Worm (Caenorhabditis elegans): Measurements from ENCODE around the gene nep-23.

Gene nep-23

DNA sequence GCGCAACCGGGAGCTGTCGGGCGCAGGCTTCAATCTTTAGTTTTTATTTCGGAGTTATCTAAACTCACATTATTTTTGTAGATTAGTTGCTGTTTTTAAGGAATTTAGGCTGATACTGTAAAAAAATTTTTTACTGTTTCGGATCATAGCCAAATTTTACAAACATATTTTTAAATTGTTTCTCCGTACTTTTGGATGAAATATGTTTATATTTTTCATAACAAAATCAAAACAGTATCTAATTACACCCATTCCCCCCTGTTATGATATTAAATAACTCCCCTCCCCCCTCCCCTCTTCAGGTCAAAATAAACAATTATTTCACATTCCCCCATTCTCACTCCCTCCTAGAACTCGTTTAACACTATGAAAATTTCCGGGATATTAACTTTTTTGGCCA, 4.4 kb upstream of the nep-23 start, which contains the start of gene Y116A8C.3:
Gene Y116A8C.3 (plus strand): TSS at position 301 of the 400 bp plus-strand sequence.
- no peak for TF ChIP-seq ztf-1 (GFP tag; conservative IDR thresholded peaks at IDR 0.05)
- TF ChIP-seq nhr-6 (tag; optimal IDR thresholded peaks at IDR 0.05) = no peak
- no peak for TF ChIP-seq mdl-1 (tag; optimal IDR thresholded peaks at IDR 0.05)
- TF ChIP-seq lin-11 (tag; optimal IDR thresholded peaks at IDR 0.05) = no peak
- no peak for TF ChIP-seq nhr-10 (tag; optimal IDR thresholded peaks at IDR 0.05)
- TF ChIP-seq nhr-237 (tag; optimal IDR thresholded peaks at IDR 0.05) = no peak
- TF ChIP-seq nhr-12 (tag; optimal IDR thresholded peaks at IDR 0.05) = no peak
- TF ChIP-seq nhr-21 (tag; optimal IDR thresholded peaks at IDR 0.05) = no peak
- no peak for TF ChIP-seq R02D3.7 (tag; optimal IDR thresholded peaks at IDR 0.05)
- no peak for TF ChIP-seq F13H6.1 (tag; optimal IDR thresholded peaks at IDR 0.05)
- no peak for TF ChIP-seq ZK546.5 (tag; optimal IDR thresholded peaks at IDR 0.05)
- no peak for TF ChIP-seq peb-1 (tag; optimal IDR thresholded peaks at IDR 0.05)
- no peak for TF ChIP-seq nhr-77 (tag; optimal IDR thresholded peaks at IDR 0.05)

DNA sequence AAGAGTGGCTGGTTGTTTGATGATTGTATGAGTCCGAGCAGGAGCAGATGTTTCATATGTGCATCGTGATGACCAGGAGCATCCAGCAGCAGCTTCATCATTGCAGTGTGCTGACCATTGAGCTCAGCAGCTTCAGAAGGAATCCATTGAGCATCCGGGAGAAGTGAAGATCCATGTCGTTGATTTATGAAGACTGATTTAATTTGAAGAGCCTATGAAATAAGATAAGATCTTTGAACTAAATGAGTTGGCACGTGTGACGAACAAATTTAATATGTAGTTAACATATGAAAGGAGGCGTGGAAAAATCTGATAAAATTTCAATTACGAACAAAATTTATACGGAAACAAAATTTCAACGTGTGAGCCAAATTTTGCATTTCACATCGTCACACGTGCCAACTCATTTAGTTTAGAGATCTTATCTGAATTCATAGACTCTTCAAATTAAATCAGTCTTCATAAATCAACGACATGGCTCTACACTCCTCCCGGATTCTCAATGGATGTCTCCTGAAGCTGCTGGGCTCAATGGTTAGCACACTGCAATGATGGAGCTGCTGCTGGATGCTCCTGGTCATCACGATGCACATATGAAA, 2.2 kb upstream of the nep-23 start, which contains the start of the genes Y116A8C.469 and Y116A8C.468:
Gene Y116A8C.469 (minus strand): TSS at position 101 of the 599 bp plus-strand sequence.
Gene Y116A8C.468 (plus strand): TSS at position 549 of the 599 bp plus-strand sequence.
- TF ChIP-seq unc-62 (GFP tag; optimal IDR thresholded peaks at IDR 0.05) = no peak
- no peak for TF ChIP-seq nhr-21 (tag; optimal IDR thresholded peaks at IDR 0.05)
- TF ChIP-seq unc-55 (GFP tag; optimal IDR thresholded peaks at IDR 0.05) = no peak
- no peak for TF ChIP-seq peb-1 (tag; optimal IDR thresholded peaks at IDR 0.05)
- TF ChIP-seq gmeb-1 (tag; optimal IDR thresholded peaks at IDR 0.05) = no peak
- TF ChIP-seq lin-13 (GFP tag; optimal IDR thresholded peaks at IDR 0.05) = no peak
- TF ChIP-seq ztf-1 (GFP tag; conservative IDR thresholded peaks at IDR 0.05) = no peak
- no peak for TF ChIP-seq egl-27 (tag; optimal IDR thresholded peaks at IDR 0.05)
- TF ChIP-seq ceh-82 (tag; optimal IDR thresholded peaks at IDR 0.05) = no peak
- no peak for TF ChIP-seq lsy-2 (tag; optimal IDR thresholded peaks at IDR 0.05)
- no peak for TF ChIP-seq unc-39 (tag; optimal IDR thresholded peaks at IDR 0.05)
- TF ChIP-seq elt-1 (tag; optimal IDR thresholded peaks at IDR 0.05) = no peak

DNA sequence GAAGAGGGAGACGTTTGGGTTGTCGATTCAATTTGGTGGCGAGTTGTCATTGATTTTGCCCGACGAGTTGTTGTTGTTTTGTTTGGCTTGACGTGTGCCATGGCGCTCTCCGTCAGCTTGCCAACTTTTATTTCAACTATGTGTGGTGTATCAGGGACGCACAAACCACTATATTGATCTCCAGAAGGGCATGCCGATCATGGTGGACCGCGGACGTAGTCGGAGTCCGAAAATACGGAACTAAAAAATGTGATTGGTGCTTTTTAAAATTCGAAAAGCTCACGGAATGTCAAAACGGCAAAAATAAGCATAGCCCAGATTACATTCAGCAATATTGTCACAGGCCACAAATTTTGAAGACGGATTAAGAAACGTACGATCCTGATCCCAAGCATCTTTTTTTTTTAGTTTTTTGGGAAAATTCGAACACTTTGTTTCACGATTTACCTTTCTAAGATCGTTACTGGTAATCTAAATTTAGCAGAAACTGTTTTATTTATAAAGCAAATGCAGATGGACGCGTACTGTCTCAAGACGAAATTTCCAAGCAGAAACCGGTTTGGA, 847 bp upstream of the nep-23 start, which contains the start of the genes Y116A8C.470 and Y116A8C.463:
Gene Y116A8C.470 (minus strand): TSS at position 101 of the 564 bp plus-strand sequence.
Gene Y116A8C.463 (plus strand): TSS at position 514 of the 564 bp plus-strand sequence.
- TF ChIP-seq F13H6.1 (tag; optimal IDR thresholded peaks at IDR 0.05) (no peak), lsy-2 (tag; optimal IDR thresholded peaks at IDR 0.05) (no peak), ztf-11 (tag; optimal IDR thresholded peaks at IDR 0.05) (no peak), zag-1 (tag; optimal IDR thresholded peaks at IDR 0.05) (no peak), nhr-11 (tag; optimal IDR thresholded peaks at IDR 0.05) (no peak), nhr-23 (tag; optimal IDR thresholded peaks at IDR 0.05) (no peak), lin-39 (tag; optimal IDR thresholded peaks at IDR 0.05) (no peak), nhr-237 (tag; optimal IDR thresholded peaks at IDR 0.05) (no peak), egl-27 (tag; optimal IDR thresholded peaks at IDR 0.05) (no peak), C34F6.9 (tag; optimal IDR thresholded peaks at IDR 0.05) (no peak), R02D3.7 (tag; optimal IDR thresholded peaks at IDR 0.05) (no peak), ztf-4 (tag; optimal IDR thresholded peaks at IDR 0.05) (no peak), aly-2 (tag; optimal IDR thresholded peaks at IDR 0.05) (no peak), sem-4 (tag; optimal IDR thresholded peaks at IDR 0.05) (no peak), nhr-12 (tag; optimal IDR thresholded peaks at IDR 0.05) (no peak)

DNA sequence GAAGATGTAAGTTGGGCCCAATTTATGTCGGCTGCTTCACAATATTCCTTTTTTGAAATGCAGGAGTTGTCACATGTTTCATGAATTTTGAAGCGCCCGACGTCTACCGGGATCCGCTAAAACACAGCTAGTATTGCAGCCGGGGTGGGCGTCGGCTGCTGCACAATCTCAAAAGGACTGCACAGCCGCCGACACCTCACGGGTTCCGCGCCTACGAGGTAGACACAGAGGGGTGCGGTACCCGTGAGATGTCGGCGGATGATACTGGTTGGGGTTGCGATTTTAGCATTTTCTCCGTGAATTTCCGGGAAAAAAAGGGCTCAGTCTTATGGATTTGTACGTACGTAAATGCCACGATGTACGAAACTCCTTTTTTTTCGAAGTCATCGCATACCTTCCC, 1.9 kb downstream of the nep-23 start:
- TF ChIP-seq mab-5 (tag; optimal IDR thresholded peaks at IDR 0.05) (no peak), ztf-1 (GFP tag; conservative IDR thresholded peaks at IDR 0.05) (no peak), unc-39 (tag; optimal IDR thresholded peaks at IDR 0.05) (no peak), egl-27 (tag; optimal IDR thresholded peaks at IDR 0.05) (no peak), Y55F3AM.14 (GFP tag; optimal IDR thresholded peaks at IDR 0.05) (no peak), nhr-25 (tag; optimal IDR thresholded peaks at IDR 0.05) (no peak), snpc-4 (tag; optimal IDR thresholded peaks at IDR 0.05) (no peak), sem-4 (tag; optimal IDR thresholded peaks at IDR 0.05) (no peak)
